Worm (Caenorhabditis elegans) whole organism, L4 larva: ENCODE results near the gene frpr-19.

Source experiments
- F10B5.3 ChIP-seq: sonication (generic microtip); optimal IDR thresholded peaks from 2 replicates; lab custom pipeline; 2016; ENCODE audit warnings: mild to moderate bottlenecking, missing genetic modification characterization, missing compliant biosample characterization
- F44E2.7 ChIP-seq: fragments of 200-800 bp; sonication (Bioruptor generic); IDR thresholded peaks from 2 replicates; pipeline ENCODE4 v2.1.2; 2022; ENCODE audit warnings: missing genetic modification characterization, missing compliant biosample characterization
- F49E8.2 ChIP-seq: sonication (generic microtip); optimal IDR thresholded peaks from 2 replicates; lab custom pipeline; 2016; ENCODE audit warnings: missing compliant biosample characterization, mild to moderate bottlenecking, missing genetic modification characterization, borderline replicate concordance
- T20F7.1 ChIP-seq: fragments of 200-800 bp; sonication (Bioruptor generic); optimal IDR thresholded peaks from 2 replicates; lab custom pipeline; 2018; ENCODE audit warnings: mild to moderate bottlenecking, missing genetic modification characterization, missing compliant biosample characterization
- T26A8.4 ChIP-seq: fragments of 200-800 bp; sonication (Bioruptor generic); IDR thresholded peaks from 2 replicates; pipeline ENCODE4 v1.3.6; 2022; ENCODE audit warnings: missing genetic modification characterization, missing compliant biosample characterization
- Y5F2A.4 ChIP-seq: fragments of 200-800 bp; sonication (Bioruptor generic); optimal IDR thresholded peaks from 2 replicates; lab custom pipeline; 2018; ENCODE audit warnings: mild to moderate bottlenecking, missing genetic modification characterization, missing compliant biosample characterization
- ZK546.5 ChIP-seq, 2 experiments: sonication (generic microtip); optimal IDR thresholded peaks; 2 replicates each; lab custom pipeline; 2017; ENCODE audit warnings: missing biosample characterization in 2 of 2, missing genetic modification characterization in 2 of 2
- ceh-44 ChIP-seq: fragments of 200-800 bp; sonication (Bioruptor generic); IDR thresholded peaks from 2 replicates; pipeline ENCODE4 v1.3.6; 2022; ENCODE audit warnings: missing genetic modification reagents, missing genetic modification characterization, missing compliant biosample characterization
- ceh-62 ChIP-seq: sonication (generic microtip); optimal IDR thresholded peaks from 2 replicates; lab custom pipeline; 2017; ENCODE audit warnings: missing biosample characterization, missing genetic modification characterization
- cey-2 ChIP-seq: sonication (generic microtip); optimal IDR thresholded peaks from 3 replicates; lab custom pipeline; 2017; ENCODE audit warnings: missing genetic modification characterization, mild to moderate bottlenecking, missing compliant biosample characterization, antibody characterized with exemption, borderline replicate concordance; ENCODE audit not compliant: insufficient read depth
- ctbp-1 ChIP-seq: fragments of 200-800 bp; sonication (Bioruptor generic); IDR thresholded peaks from 2 replicates; pipeline ENCODE4 v1.3.6; 2022; ENCODE audit warnings: missing genetic modification reagents, missing genetic modification characterization, missing compliant biosample characterization
- daf-12 ChIP-seq: fragments of 150-350 bp; optimal IDR thresholded peaks from 2 replicates; lab custom pipeline; 2014; ENCODE audit warnings: missing biosample characterization, missing genetic modification reagents, missing genetic modification characterization
- daf-16 ChIP-seq, 3 experiments: sonication (generic microtip); optimal IDR thresholded peaks; 2 replicates each; lab custom pipeline; 2016 to 2017; ENCODE audit warnings: missing genetic modification characterization in 3 of 3, missing genetic modification reagents in 3 of 3, mild to moderate bottlenecking in 2 of 3, missing compliant biosample characterization in 2 of 3, missing biosample characterization in 1 of 3, moderate library complexity in 1 of 3
- dmd-6 ChIP-seq: fragments of 200-800 bp; sonication (Bioruptor generic); IDR thresholded peaks from 2 replicates; pipeline ENCODE4 v1.3.6; 2022; ENCODE audit warnings: missing genetic modification reagents, missing genetic modification characterization, missing compliant biosample characterization
- dmd-8 ChIP-seq: fragments of 200-800 bp; sonication (Bioruptor generic); IDR thresholded peaks from 2 replicates; pipeline ENCODE4 v1.3.6; 2022; ENCODE audit warnings: missing genetic modification characterization, missing compliant biosample characterization
- dmd-9 ChIP-seq: fragments of 200-800 bp; sonication (Bioruptor generic); IDR thresholded peaks from 2 replicates; pipeline ENCODE4 v1.3.6; 2022; ENCODE audit warnings: missing genetic modification reagents, missing genetic modification characterization, missing compliant biosample characterization
- dpl-1 ChIP-seq: fragments of 150-350 bp; optimal IDR thresholded peaks from 2 replicates; lab custom pipeline; 2014; ENCODE audit warnings: missing biosample characterization, missing genetic modification reagents, missing genetic modification characterization
- dve-1 ChIP-seq: sonication (generic microtip); optimal IDR thresholded peaks from 2 replicates; lab custom pipeline; 2017; ENCODE audit warnings: antibody characterized with exemption, mild to moderate bottlenecking, missing genetic modification characterization, missing compliant biosample characterization; ENCODE audit not compliant: insufficient read depth
- egl-27 ChIP-seq: sonication (generic microtip); optimal IDR thresholded peaks from 3 replicates; lab custom pipeline; 2017; ENCODE audit warnings: missing biosample characterization, missing genetic modification reagents, missing genetic modification characterization
- gei-8 ChIP-seq: fragments of 200-800 bp; sonication (Bioruptor generic); optimal IDR thresholded peaks from 2 replicates; lab custom pipeline; 2018; ENCODE audit warnings: mild to moderate bottlenecking, missing genetic modification characterization, missing compliant biosample characterization
- hlh-30 ChIP-seq: sonication (generic microtip); optimal IDR thresholded peaks from 2 replicates; lab custom pipeline; 2017; ENCODE audit warnings: antibody characterized with exemption, mild to moderate bottlenecking, missing genetic modification characterization, missing compliant biosample characterization; ENCODE audit not compliant: insufficient read depth
- lin-1 ChIP-seq: fragments of 200-800 bp; sonication (Bioruptor generic); IDR thresholded peaks from 2 replicates; pipeline ENCODE4 v1.3.6; 2022; ENCODE audit warnings: missing genetic modification reagents, missing genetic modification characterization, missing compliant biosample characterization
- lin-15B ChIP-seq: fragments of 150-350 bp; sonication (generic microtip); optimal IDR thresholded peaks from 3 replicates; lab custom pipeline; 2014; ENCODE audit warnings: missing biosample characterization, missing genetic modification characterization
- lin-38 ChIP-seq: fragments of 200-800 bp; sonication (Bioruptor generic); IDR thresholded peaks from 2 replicates; pipeline ENCODE4 v1.3.6; 2022; ENCODE audit warnings: missing genetic modification reagents, missing genetic modification characterization, missing compliant biosample characterization
- lin-39 ChIP-seq: fragments of 150-350 bp; optimal IDR thresholded peaks from 2 replicates; lab custom pipeline; 2014; ENCODE audit warnings: missing biosample characterization, missing genetic modification reagents, missing genetic modification characterization
- lir-3 ChIP-seq: sonication (generic microtip); optimal IDR thresholded peaks from 2 replicates; lab custom pipeline; 2016; ENCODE audit warnings: mild to moderate bottlenecking, missing genetic modification characterization, missing compliant biosample characterization
- lsy-2 ChIP-seq, 2 experiments: fragments of 150-350 bp in 1 of 2; sonication (generic microtip) in 1 of 2; optimal IDR thresholded peaks; 2 replicates each; lab custom pipeline; 2014 to 2017; ENCODE audit warnings: missing biosample characterization in 2 of 2, missing genetic modification characterization in 2 of 2
- mdl-1 ChIP-seq, 2 experiments: fragments of 150-350 bp in 1 of 2; sonication (generic microtip) in 1 of 2; optimal IDR thresholded peaks; 2 replicates each; lab custom pipeline; 2014 to 2017; ENCODE audit warnings: missing biosample characterization in 2 of 2, missing genetic modification characterization in 2 of 2
- mep-1 ChIP-seq: fragments of 150-350 bp; sonication (generic microtip); optimal IDR thresholded peaks from 3 replicates; lab custom pipeline; 2014; ENCODE audit warnings: missing biosample characterization, missing genetic modification characterization
- mxl-3 ChIP-seq: fragments of 200-800 bp; sonication (Bioruptor generic); optimal IDR thresholded peaks from 2 replicates; lab custom pipeline; 2018; ENCODE audit warnings: mild to moderate bottlenecking, missing genetic modification characterization, missing compliant biosample characterization
- nhr-10 ChIP-seq: fragments of 150-350 bp; optimal IDR thresholded peaks from 2 replicates; lab custom pipeline; 2014; ENCODE audit warnings: missing biosample characterization, missing genetic modification characterization
- nhr-102 ChIP-seq: sonication (generic microtip); optimal IDR thresholded peaks from 2 replicates; lab custom pipeline; 2016; ENCODE audit warnings: mild to moderate bottlenecking, missing genetic modification characterization, moderate library complexity, missing compliant biosample characterization
- nhr-11 ChIP-seq: fragments of 150-350 bp; optimal IDR thresholded peaks from 2 replicates; lab custom pipeline; 2014; ENCODE audit warnings: missing biosample characterization, missing genetic modification characterization
- nhr-111 ChIP-seq: fragments of 200-800 bp; sonication (Bioruptor generic); optimal IDR thresholded peaks from 2 replicates; lab custom pipeline; 2018; ENCODE audit warnings: mild to moderate bottlenecking, missing genetic modification characterization, missing compliant biosample characterization
- nhr-28 ChIP-seq: fragments of 150-350 bp; optimal IDR thresholded peaks from 2 replicates; lab custom pipeline; 2014; ENCODE audit warnings: missing biosample characterization, missing genetic modification characterization
- nhr-42 ChIP-seq: fragments of 200-800 bp; sonication (Bioruptor generic); IDR thresholded peaks from 2 replicates; pipeline ENCODE4 v1.3.6; 2022; ENCODE audit warnings: missing genetic modification characterization, missing compliant biosample characterization
- nhr-48 ChIP-seq: sonication (generic microtip); optimal IDR thresholded peaks from 2 replicates; lab custom pipeline; 2016; ENCODE audit warnings: mild to moderate bottlenecking, missing genetic modification characterization, missing compliant biosample characterization
- nhr-77 ChIP-seq: fragments of 150-350 bp; optimal IDR thresholded peaks from 2 replicates; lab custom pipeline; 2014; ENCODE audit warnings: missing biosample characterization, missing genetic modification characterization
- pha-4 ChIP-seq, 2 experiments: fragments of 150-350 bp in 1 of 2; fragments of 200-800 bp in 1 of 2; sonication (Bioruptor generic) in 1 of 2; IDR thresholded peaks in 1 of 2; optimal IDR thresholded peaks in 1 of 2; 2 replicates each; pipeline versions ENCODE4 v1.3.6 to Lab custom; 2014 to 2022; ENCODE audit warnings: missing genetic modification characterization in 2 of 2, missing genetic modification reagents in 2 of 2, missing biosample characterization in 1 of 2, missing compliant biosample characterization in 1 of 2
- set-16 ChIP-seq: fragments of 200-800 bp; sonication (Bioruptor generic); IDR thresholded peaks from 2 replicates; pipeline ENCODE4 v1.3.6; 2022; ENCODE audit warnings: missing genetic modification reagents, missing genetic modification characterization, missing compliant biosample characterization
- skn-1 ChIP-seq: fragments of 150-350 bp; optimal IDR thresholded peaks from 2 replicates; lab custom pipeline; 2014; ENCODE audit warnings: missing biosample characterization, missing genetic modification characterization
- snpc-1.2 ChIP-seq: fragments of 200-800 bp; sonication (Bioruptor generic); IDR thresholded peaks from 2 replicates; pipeline ENCODE4 v1.3.6; 2022; ENCODE audit warnings: missing genetic modification reagents, missing genetic modification characterization, missing compliant biosample characterization
- tra-1 ChIP-seq: fragments of 200-800 bp; sonication (Bioruptor generic); IDR thresholded peaks from 2 replicates; pipeline ENCODE4 v1.3.6; 2022; ENCODE audit warnings: missing genetic modification reagents, missing genetic modification characterization, missing compliant biosample characterization
- zfp-3 ChIP-seq: fragments of 200-800 bp; sonication (Bioruptor generic); conservative IDR thresholded peaks from 2 replicates; pipeline ENCODE4 v1.3.6; 2022; ENCODE audit warnings: missing genetic modification reagents, missing genetic modification characterization, missing compliant biosample characterization

The frpr-19 gene

ce11 chrIV:1813869-1814268 lies 32.4 kb upstream of the frpr-19 start:
- TF ChIP-seq Y5F2A.4 (GFP tag; lab: Kevin White, UChicago) = no peak
- TF ChIP-seq ctbp-1 (GFP tag; lab: Robert Waterston, UW) = no peak
- no peak for TF ChIP-seq lin-1 (GFP tag; lab: Robert Waterston, UW)
- TF ChIP-seq mdl-1 (tag; optimal IDR thresholded peaks at IDR 0.05; lab: Kevin White, UChicago) = no peak
- TF ChIP-seq F10B5.3 (tag; lab: Kevin White, UChicago) = no peak
- no peak for TF ChIP-seq lsy-2 (tag; optimal IDR thresholded peaks at IDR 0.05; lab: Kevin White, UChicago)
- no peak for TF ChIP-seq nhr-48 (tag; lab: Kevin White, UChicago)
- TF ChIP-seq lin-38 = no peak
- TF ChIP-seq nhr-77 (tag; lab: Kevin White, UChicago) = no peak
- TF ChIP-seq dmd-9 (GFP tag; lab: Robert Waterston, UW) = no peak
- no peak for TF ChIP-seq gei-8
- TF ChIP-seq egl-27 (tag; lab: Kevin White, UChicago) = no peak
- no peak for TF ChIP-seq mxl-3 (GFP tag; lab: Kevin White, UChicago)
- no peak for TF ChIP-seq T26A8.4 (GFP tag; lab: Robert Waterston, UW)
- no peak for TF ChIP-seq lin-15B (tag; lab: Kevin White, UChicago)
- TF ChIP-seq lin-39 (tag; lab: Kevin White, UChicago) = no peak
- no peak for TF ChIP-seq tra-1
- TF ChIP-seq ceh-62 (tag; lab: Kevin White, UChicago) = no peak

- TF ChIP-seq T26A8.4 (GFP tag; lab: Robert Waterston, UW) = no peak
- no peak for TF ChIP-seq ceh-62 (tag; lab: Kevin White, UChicago)
- no peak for TF ChIP-seq nhr-10
- TF ChIP-seq zfp-3 (GFP tag; lab: Robert Waterston, UW) = no peak
- TF ChIP-seq lir-3 (tag; lab: Kevin White, UChicago) = no peak
- no peak for TF ChIP-seq ZK546.5 (tag; optimal IDR thresholded peaks at IDR 0.05; lab: Kevin White, UChicago)
- peak; percentile 46 for TF ChIP-seq hlh-30 (tag; lab: Kevin White, UChicago)
- TF ChIP-seq mep-1 (tag; lab: Kevin White, UChicago) = peak; percentile 1
- TF ChIP-seq dmd-6 (GFP tag; lab: Robert Waterston, UW) = no peak
- no peak for TF ChIP-seq pha-4 (GFP tag; IDR thresholded peaks at IDR 0.05; lab: Robert Waterston, UW)
- no peak for TF ChIP-seq pha-4 (tag; optimal IDR thresholded peaks at IDR 0.05; lab: Kevin White, UChicago)
- no peak for TF ChIP-seq F10B5.3 (tag; lab: Kevin White, UChicago)
- no peak for TF ChIP-seq mxl-3 (GFP tag; lab: Kevin White, UChicago)
- TF ChIP-seq lin-39 (tag; lab: Kevin White, UChicago) = no peak
- TF ChIP-seq T20F7.1 (GFP tag; lab: Kevin White, UChicago) = peak; percentile 89
- no peak for TF ChIP-seq nhr-28 (tag; lab: Kevin White, UChicago)
- peak; percentile 8 for TF ChIP-seq dpl-1 (GFP tag; lab: Kevin White, UChicago)
- TF ChIP-seq nhr-48 (tag; lab: Kevin White, UChicago) = no peak
- no peak for TF ChIP-seq dmd-8 (GFP tag; lab: Robert Waterston, UW)
- no peak for TF ChIP-seq skn-1
- TF ChIP-seq snpc-1.2 (GFP tag; lab: Robert Waterston, UW) = no peak
- TF ChIP-seq dve-1 (tag; lab: Kevin White, UChicago) = no peak
- TF ChIP-seq nhr-111 (GFP tag; lab: Kevin White, UChicago) = no peak
- no peak for TF ChIP-seq lin-1 (GFP tag; lab: Robert Waterston, UW)
- TF ChIP-seq nhr-102 = no peak
- TF ChIP-seq F44E2.7 (GFP tag; lab: Robert Waterston, UW) = no peak
- TF ChIP-seq daf-12 = no peak
- no peak for TF ChIP-seq cey-2 (tag; lab: Kevin White, UChicago)
- TF ChIP-seq daf-16 (GFP tag; optimal IDR thresholded peaks at IDR 0.05; lab: Kevin White, UChicago) = no peak
- no peak for TF ChIP-seq daf-16 (tag; optimal IDR thresholded peaks at IDR 0.05; lab: Kevin White, UChicago)
- no peak for TF ChIP-seq F49E8.2
- TF ChIP-seq nhr-11 (tag; lab: Kevin White, UChicago) = no peak
- TF ChIP-seq lin-15B (tag; lab: Kevin White, UChicago) = no peak
- peak in 1 of 2 experiments; percentile 35 for TF ChIP-seq lsy-2 (tag; optimal IDR thresholded peaks at IDR 0.05; lab: Kevin White, UChicago)
- TF ChIP-seq set-16 (GFP tag; lab: Robert Waterston, UW) = no peak
- TF ChIP-seq nhr-42 = no peak
- TF ChIP-seq ceh-44 (GFP tag; lab: Robert Waterston, UW) = no peak
- no peak for TF ChIP-seq lin-38
These were observed 23.2 kb upstream of the frpr-19 start for ce11 chrIV:1804613-1805012.
